Worm (Caenorhabditis elegans) whole organism, young adult: ENCODE results near the gene tbc-6.

Experiments used
- B0035.1 ChIP-seq: sonication (generic microtip); optimal IDR thresholded peaks from 2 replicates; lab custom pipeline; 2016; ENCODE audit warnings: missing genetic modification characterization, mild to moderate bottlenecking, missing compliant biosample characterization, missing genotype, missing genetic modification reagents
- C06A6.2 ChIP-seq: fragments of 200-800 bp; sonication (Bioruptor generic); conservative IDR thresholded peaks from 2 replicates; pipeline ENCODE4 v1.3.6; 2022; ENCODE audit warnings: missing genetic modification characterization, missing compliant biosample characterization
- C17E4.6 ChIP-seq: fragments of 200-800 bp; sonication (Bioruptor generic); IDR thresholded peaks from 2 replicates; pipeline ENCODE4 v1.3.6; 2022; ENCODE audit warnings: missing genetic modification reagents, missing genetic modification characterization, missing compliant biosample characterization
- F22D6.2 ChIP-seq: sonication (generic microtip); optimal IDR thresholded peaks from 2 replicates; lab custom pipeline; 2016; ENCODE audit warnings: mild to moderate bottlenecking, missing genetic modification characterization, missing compliant biosample characterization
- F33H1.4 ChIP-seq: fragments of 200-800 bp; sonication (Bioruptor generic); IDR thresholded peaks from 2 replicates; pipeline ENCODE4 v1.3.6; 2022; ENCODE audit warnings: missing genetic modification reagents, missing genetic modification characterization, missing compliant biosample characterization
- F37B4.10 ChIP-seq: fragments of 200-800 bp; sonication (Bioruptor generic); IDR thresholded peaks from 2 replicates; pipeline ENCODE4 v1.3.6; 2022; ENCODE audit warnings: missing genetic modification characterization, missing compliant biosample characterization
- F49E8.2 ChIP-seq: sonication (generic microtip); optimal IDR thresholded peaks from 3 replicates; lab custom pipeline; 2017; ENCODE audit warnings: missing genetic modification characterization, mild to moderate bottlenecking, missing compliant biosample characterization, antibody characterized with exemption, moderate library complexity; ENCODE audit not compliant: insufficient read depth
- F52B5.7 ChIP-seq: sonication (generic microtip); optimal IDR thresholded peaks from 2 replicates; lab custom pipeline; 2016; ENCODE audit warnings: mild to moderate bottlenecking, missing genetic modification characterization, missing compliant biosample characterization
- F55B11.4 ChIP-seq: sonication (generic microtip); optimal IDR thresholded peaks from 2 replicates; lab custom pipeline; 2016; ENCODE audit warnings: missing compliant biosample characterization, missing genetic modification characterization, borderline replicate concordance; ENCODE audit not compliant: insufficient read depth
- T26A5.8 ChIP-seq: sonication (generic microtip); optimal IDR thresholded peaks from 2 replicates; lab custom pipeline; 2016; ENCODE audit warnings: missing genetic modification characterization, missing compliant biosample characterization
- Y53F4B.3 ChIP-seq: fragments of 200-800 bp; sonication (Bioruptor generic); IDR thresholded peaks from 2 replicates; pipeline ENCODE4 v1.3.6; 2022; ENCODE audit warnings: missing genetic modification reagents, missing genetic modification characterization, missing compliant biosample characterization
- Y67H2A.10 ChIP-seq: fragments of 200-800 bp; sonication (Bioruptor generic); conservative IDR thresholded peaks from 2 replicates; pipeline ENCODE4 v1.3.6; 2022; ENCODE audit warnings: missing genetic modification reagents, missing genetic modification characterization, missing compliant biosample characterization
- akir-1 ChIP-seq: fragments of 200-800 bp; sonication (Bioruptor generic); optimal IDR thresholded peaks from 2 replicates; lab custom pipeline; 2018; ENCODE audit warnings: mild to moderate bottlenecking, missing genetic modification characterization, moderate library complexity, missing compliant biosample characterization
- aptf-2 ChIP-seq: fragments of 200-800 bp; sonication (Bioruptor generic); conservative IDR thresholded peaks from 2 replicates; pipeline ENCODE4 v1.3.6; 2022; ENCODE audit warnings: missing genetic modification reagents, missing genetic modification characterization, missing compliant biosample characterization
- atf-7 ChIP-seq: sonication (generic microtip); optimal IDR thresholded peaks from 2 replicates; lab custom pipeline; 2017; ENCODE audit warnings: mild to moderate bottlenecking, missing genetic modification characterization, missing compliant biosample characterization
- athp-1 ChIP-seq: sonication (generic microtip); optimal IDR thresholded peaks from 2 replicates; lab custom pipeline; 2017; ENCODE audit warnings: mild to moderate bottlenecking, missing genetic modification characterization, missing compliant biosample characterization
- attf-6 ChIP-seq: fragments of 200-800 bp; sonication (Bioruptor generic); IDR thresholded peaks from 2 replicates; pipeline ENCODE4 v1.3.6; 2022; ENCODE audit warnings: missing genetic modification reagents, missing genetic modification characterization, missing compliant biosample characterization
- cebp-2 ChIP-seq: fragments of 200-800 bp; sonication (Bioruptor generic); IDR thresholded peaks from 2 replicates; pipeline ENCODE4 v1.3.6; 2022; ENCODE audit warnings: missing genetic modification characterization, missing compliant biosample characterization
- ceh-100 ChIP-seq: fragments of 200-800 bp; sonication (Bioruptor generic); IDR thresholded peaks from 2 replicates; pipeline ENCODE4 v1.3.6; 2022; ENCODE audit warnings: missing genetic modification reagents, missing genetic modification characterization, missing compliant biosample characterization
- ceh-40 ChIP-seq: fragments of 200-800 bp; sonication (Bioruptor generic); IDR thresholded peaks from 2 replicates; pipeline ENCODE4 v1.3.6; 2022; ENCODE audit warnings: missing genetic modification characterization, missing compliant biosample characterization
- ceh-91 ChIP-seq: fragments of 200-800 bp; sonication (Bioruptor generic); IDR thresholded peaks from 2 replicates; pipeline ENCODE4 v1.3.6; 2022; ENCODE audit warnings: missing genetic modification reagents, missing genetic modification characterization, missing compliant biosample characterization
- efl-1 ChIP-seq: fragments of 150-350 bp; optimal IDR thresholded peaks from 2 replicates; lab custom pipeline; 2014; ENCODE audit warnings: missing biosample characterization, missing genetic modification reagents, missing genetic modification characterization
- ekl-4 ChIP-seq: fragments of 200-800 bp; sonication (Bioruptor generic); IDR thresholded peaks from 2 replicates; pipeline ENCODE4 v1.3.6; 2022; ENCODE audit warnings: missing genetic modification reagents, missing genetic modification characterization, missing compliant biosample characterization
- him-1 ChIP-seq: sonication (generic microtip); optimal IDR thresholded peaks from 2 replicates; lab custom pipeline; 2016; ENCODE audit warnings: missing genotype, missing genetic modification reagents, missing genetic modification characterization, missing compliant biosample characterization
- hlh-12 ChIP-seq: sonication (generic microtip); optimal IDR thresholded peaks from 2 replicates; lab custom pipeline; 2016; ENCODE audit warnings: missing genetic modification characterization, missing compliant biosample characterization
- hlh-26 ChIP-seq: fragments of 200-800 bp; sonication (Bioruptor generic); conservative IDR thresholded peaks from 2 replicates; pipeline ENCODE4 v1.3.6; 2022; ENCODE audit warnings: missing genetic modification reagents, missing genetic modification characterization, missing compliant biosample characterization
- lag-1 ChIP-seq: fragments of 200-800 bp; sonication (Bioruptor generic); IDR thresholded peaks from 2 replicates; pipeline ENCODE4 v1.3.6; 2022; ENCODE audit warnings: missing genetic modification reagents, missing genetic modification characterization, missing compliant biosample characterization
- lin-54 ChIP-seq: fragments of 200-800 bp; sonication (Bioruptor generic); optimal IDR thresholded peaks from 2 replicates; lab custom pipeline; 2018; ENCODE audit warnings: mild to moderate bottlenecking, missing genetic modification characterization, missing compliant biosample characterization
- lir-1 ChIP-seq: fragments of 200-800 bp; sonication (Bioruptor generic); conservative IDR thresholded peaks from 2 replicates; pipeline ENCODE4 v1.3.6; 2022; ENCODE audit warnings: missing genetic modification reagents, missing genetic modification characterization, missing compliant biosample characterization
- lsl-1 ChIP-seq: fragments of 200-800 bp; sonication (Bioruptor generic); optimal IDR thresholded peaks from 2 replicates; lab custom pipeline; 2018; ENCODE audit warnings: mild to moderate bottlenecking, missing genetic modification characterization, moderate library complexity, missing compliant biosample characterization
- madf-10 ChIP-seq: sonication (generic microtip); optimal IDR thresholded peaks from 2 replicates; lab custom pipeline; 2016; ENCODE audit warnings: mild to moderate bottlenecking, missing genetic modification characterization, missing compliant biosample characterization
- madf-3 ChIP-seq: fragments of 200-800 bp; sonication (Bioruptor generic); IDR thresholded peaks from 2 replicates; pipeline ENCODE4 v1.3.6; 2022; ENCODE audit warnings: missing genetic modification reagents, missing genetic modification characterization, missing compliant biosample characterization
- madf-6 ChIP-seq: fragments of 200-800 bp; sonication (Bioruptor generic); IDR thresholded peaks from 2 replicates; pipeline ENCODE4 v1.3.6; 2022; ENCODE audit warnings: missing genetic modification reagents, missing genetic modification characterization, missing compliant biosample characterization
- madf-8 ChIP-seq: fragments of 200-800 bp; sonication (Bioruptor generic); conservative IDR thresholded peaks from 2 replicates; pipeline ENCODE4 v1.3.6; 2022; ENCODE audit warnings: missing genetic modification reagents, missing genetic modification characterization, missing compliant biosample characterization
- mel-28 ChIP-seq: sonication (generic microtip); optimal IDR thresholded peaks from 2 replicates; lab custom pipeline; 2016; ENCODE audit warnings: borderline replicate concordance, mild to moderate bottlenecking, missing genetic modification characterization, missing compliant biosample characterization
- mes-4 ChIP-seq: sonication (generic microtip); optimal IDR thresholded peaks from 2 replicates; lab custom pipeline; 2016; ENCODE audit warnings: missing genotype, missing genetic modification characterization, missing compliant biosample characterization
- nhr-179 ChIP-seq: sonication (generic microtip); optimal IDR thresholded peaks from 2 replicates; lab custom pipeline; 2016; ENCODE audit warnings: mild to moderate bottlenecking, missing genetic modification characterization, missing compliant biosample characterization
- sea-2 ChIP-seq: fragments of 200-800 bp; sonication (Bioruptor generic); IDR thresholded peaks from 2 replicates; pipeline ENCODE4 v1.3.6; 2022; ENCODE audit warnings: missing genetic modification characterization, missing compliant biosample characterization
- sptf-2 ChIP-seq: fragments of 200-800 bp; sonication (Bioruptor generic); optimal IDR thresholded peaks from 2 replicates; lab custom pipeline; 2018; ENCODE audit warnings: mild to moderate bottlenecking, missing genetic modification characterization, missing compliant biosample characterization
- tbp1 ChIP-seq: fragments of 200-800 bp; sonication (Bioruptor generic); optimal IDR thresholded peaks from 2 replicates; lab custom pipeline; 2018; ENCODE audit warnings: mild to moderate bottlenecking, missing genetic modification characterization, missing compliant biosample characterization
- unc-130 ChIP-seq: sonication (generic microtip); optimal IDR thresholded peaks from 2 replicates; lab custom pipeline; 2016; ENCODE audit warnings: missing genetic modification reagents, missing genetic modification characterization, missing compliant biosample characterization
- unc-62 ChIP-seq: fragments of 150-350 bp; optimal IDR thresholded peaks from 2 replicates; lab custom pipeline; 2014; ENCODE audit warnings: missing biosample characterization, missing genetic modification reagents, missing genetic modification characterization
- xnd-1 ChIP-seq: sonication (generic microtip); optimal IDR thresholded peaks from 2 replicates; lab custom pipeline; 2016; ENCODE audit warnings: missing genotype, missing genetic modification reagents, missing genetic modification characterization, missing compliant biosample characterization
- zim-3 ChIP-seq: sonication (generic microtip); optimal IDR thresholded peaks from 2 replicates; lab custom pipeline; 2017; ENCODE audit warnings: mild to moderate bottlenecking, missing genetic modification characterization, moderate library complexity, missing compliant biosample characterization
- ztf-18 ChIP-seq: sonication (generic microtip); optimal IDR thresholded peaks from 2 replicates; lab custom pipeline; 2016; ENCODE audit warnings: missing genotype, mild to moderate bottlenecking, missing genetic modification characterization, missing compliant biosample characterization
- ztf-25 ChIP-seq: fragments of 200-800 bp; sonication (Bioruptor generic); IDR thresholded peaks from 2 replicates; pipeline ENCODE4 v1.3.6; 2022; ENCODE audit warnings: missing genetic modification reagents, missing genetic modification characterization, missing compliant biosample characterization
- ztf-26 ChIP-seq: sonication (generic microtip); optimal IDR thresholded peaks from 2 replicates; lab custom pipeline; 2017; ENCODE audit warnings: missing genetic modification characterization, missing compliant biosample characterization
- ztf-28 ChIP-seq: fragments of 200-800 bp; sonication (Bioruptor generic); IDR thresholded peaks from 2 replicates; pipeline ENCODE4 v1.3.6; 2022; ENCODE audit warnings: missing genetic modification reagents, missing genetic modification characterization, missing compliant biosample characterization
- ztf-6 ChIP-seq: fragments of 200-800 bp; sonication (Bioruptor generic); IDR thresholded peaks from 2 replicates; pipeline ENCODE4 v1.3.6; 2022; ENCODE audit warnings: missing genetic modification reagents, missing genetic modification characterization, missing compliant biosample characterization

The tbc-6 gene

DNA sequence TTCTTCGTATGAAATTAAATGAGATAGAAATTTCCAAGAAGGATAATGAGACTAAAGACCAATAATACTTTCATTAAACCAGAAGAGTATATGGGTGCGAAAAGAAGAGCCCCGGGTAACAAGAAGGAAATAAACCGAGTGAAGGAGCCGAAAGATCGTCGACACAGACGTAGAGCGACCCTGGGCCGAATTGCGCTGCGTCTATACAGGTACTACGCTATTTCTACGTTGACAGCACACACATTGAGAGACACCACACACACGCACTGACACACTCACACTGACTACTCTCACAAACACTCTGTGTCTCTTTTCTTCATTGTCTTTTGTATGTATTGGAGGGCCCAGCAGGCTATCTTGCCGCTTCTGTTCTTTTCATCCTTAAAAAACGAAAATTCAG lies 10.9 kb downstream of the tbc-6 start (continued):
- TF ChIP-seq madf-3 (GFP tag; lab: Robert Waterston, UW) = no peak
- TF ChIP-seq lsl-1 = no peak
- TF ChIP-seq F49E8.2 (tag; lab: Kevin White, UChicago) = no peak
- no peak for TF ChIP-seq unc-130 (GFP tag; lab: Kevin White, UChicago)
- peak; percentile 16 for TF ChIP-seq tbp1 (GFP tag; lab: Kevin White, UChicago)
- TF ChIP-seq C06A6.2 (GFP tag; lab: Robert Waterston, UW) = no peak
- no peak for TF ChIP-seq ekl-4 (GFP tag; lab: Robert Waterston, UW)
- no peak for TF ChIP-seq zim-3 (tag; lab: Kevin White, UChicago)
- TF ChIP-seq ceh-100 = no peak
- TF ChIP-seq aptf-2 (GFP tag; lab: Robert Waterston, UW) = no peak
- peak; percentile 11 for TF ChIP-seq ztf-18
- TF ChIP-seq, all 124 proteins: peak for 6

ce11 chrII:6860043-6860442 lies 12.1 kb downstream of the tbc-6 start:
- TF ChIP-seq F52B5.7 (tag; lab: Kevin White, UChicago) (no peak), lir-1 (GFP tag; lab: Robert Waterston, UW) (no peak), Y67H2A.10 (GFP tag; lab: Robert Waterston, UW) (no peak), mel-28 (no peak), xnd-1 (tag; lab: Kevin White, UChicago) (peak; percentile 75), mes-4 (tag; lab: Kevin White, UChicago) (no peak), efl-1 (peak; percentile 15), akir-1 (GFP tag; lab: Kevin White, UChicago) (no peak), C17E4.6 (GFP tag; lab: Robert Waterston, UW) (no peak), F33H1.4 (GFP tag; lab: Robert Waterston, UW) (peak; percentile 82), lin-54 (GFP tag; lab: Kevin White, UChicago) (no peak), cebp-2 (no peak), sea-2 (no peak), ztf-25 (GFP tag; lab: Robert Waterston, UW) (no peak), F22D6.2 (tag; lab: Kevin White, UChicago) (no peak), B0035.1 (tag; lab: Kevin White, UChicago) (no peak), F55B11.4 (tag; lab: Kevin White, UChicago) (no peak), hlh-12 (tag; lab: Kevin White, UChicago) (no peak), ceh-40 (GFP tag; lab: Robert Waterston, UW) (no peak), madf-6 (GFP tag; lab: Robert Waterston, UW) (peak; percentile 91), ceh-91 (GFP tag; lab: Robert Waterston, UW) (0 out of 2 replicates have a peak, but pooled peaks have one; percentile 13), madf-8 (GFP tag; lab: Robert Waterston, UW) (peak; percentile 82), him-1 (tag; lab: Kevin White, UChicago) (peak; percentile 13), F37B4.10 (GFP tag; lab: Robert Waterston, UW) (no peak), nhr-179 (tag; lab: Kevin White, UChicago) (no peak), ztf-28 (GFP tag; lab: Robert Waterston, UW) (no peak), lsl-1 (peak; percentile 83), lag-1 (GFP tag; lab: Robert Waterston, UW) (no peak), aptf-2 (GFP tag; lab: Robert Waterston, UW) (no peak)

DNA sequence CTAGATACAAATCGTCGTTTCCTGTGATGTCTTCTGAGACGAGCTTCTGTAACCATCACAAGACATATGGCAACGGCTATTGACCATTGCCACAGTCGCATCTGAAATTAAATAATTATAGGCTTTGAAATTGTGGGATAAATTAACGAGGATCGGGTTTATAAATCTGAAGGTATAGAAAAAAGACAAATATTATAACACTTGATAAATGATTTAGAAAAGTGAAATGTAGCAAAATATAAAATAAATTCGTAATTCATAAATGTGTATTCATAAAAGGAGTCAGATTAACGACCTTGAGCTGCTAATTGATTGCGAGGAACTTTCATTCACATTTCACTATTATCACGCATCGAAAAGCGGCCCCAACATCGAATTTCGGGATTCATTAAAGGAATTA lies 15.7 kb downstream of the tbc-6 start, which contains the start of gene aff-1:
Gene aff-1, minus strand, starts transcription at position 101 of the 400 bp plus-strand sequence.
- TF ChIP-seq madf-6 (GFP tag; lab: Robert Waterston, UW) = no peak
- TF ChIP-seq Y53F4B.3 (GFP tag; lab: Robert Waterston, UW) = no peak
- TF ChIP-seq attf-6 (GFP tag; lab: Robert Waterston, UW) = no peak
- TF ChIP-seq sptf-2 = no peak
- TF ChIP-seq madf-10 (tag; lab: Kevin White, UChicago) = no peak
- TF ChIP-seq unc-62 (GFP tag; lab: Kevin White, UChicago) = no peak
- no peak for TF ChIP-seq ekl-4 (GFP tag; lab: Robert Waterston, UW)
- no peak for TF ChIP-seq ztf-26 (tag; lab: Kevin White, UChicago)
- no peak for TF ChIP-seq ztf-6 (GFP tag; lab: Robert Waterston, UW)
- TF ChIP-seq T26A5.8 (tag; lab: Kevin White, UChicago) = no peak
- TF ChIP-seq athp-1 (tag; lab: Kevin White, UChicago) = no peak
- no peak for TF ChIP-seq hlh-26 (GFP tag; lab: Robert Waterston, UW)
- TF ChIP-seq cebp-2 = no peak
- no peak for TF ChIP-seq atf-7
